Worm (Caenorhabditis elegans) whole organism, early embryonic: ENCODE data around the gene slc-36.3.

Experiments
- F13C5.2 ChIP-seq: sonication (generic microtip); optimal IDR thresholded peaks from 2 replicates; lab custom pipeline; 2017; ENCODE audit warnings: mild to moderate bottlenecking, missing genetic modification characterization, inconsistent platforms, missing compliant biosample characterization
- ama-1 ChIP-seq: fragments of 150-350 bp; optimal IDR thresholded peaks from 2 replicates; lab custom pipeline; 2014
- ets-7 ChIP-seq: sonication (generic microtip); optimal IDR thresholded peaks from 2 replicates; lab custom pipeline; 2016; ENCODE audit warnings: missing genotype, missing genetic modification characterization, missing compliant biosample characterization
- pes-1 ChIP-seq: fragments of 200-800 bp; sonication (Bioruptor generic); IDR thresholded peaks from 2 replicates; pipeline ENCODE4 v1.3.6; 2022; ENCODE audit warnings: missing genetic modification reagents, missing genetic modification characterization, missing compliant biosample characterization
- scrt-1 ChIP-seq: fragments of 200-800 bp; sonication (Bioruptor generic); IDR thresholded peaks from 2 replicates; pipeline ENCODE4 v1.3.6; 2022; ENCODE audit warnings: missing genetic modification characterization, missing compliant biosample characterization
- tbx-11 ChIP-seq: fragments of 200-800 bp; sonication (Bioruptor generic); IDR thresholded peaks from 2 replicates; pipeline ENCODE4 v1.3.6; 2022; ENCODE audit warnings: missing genetic modification characterization, missing compliant biosample characterization

DNA sequence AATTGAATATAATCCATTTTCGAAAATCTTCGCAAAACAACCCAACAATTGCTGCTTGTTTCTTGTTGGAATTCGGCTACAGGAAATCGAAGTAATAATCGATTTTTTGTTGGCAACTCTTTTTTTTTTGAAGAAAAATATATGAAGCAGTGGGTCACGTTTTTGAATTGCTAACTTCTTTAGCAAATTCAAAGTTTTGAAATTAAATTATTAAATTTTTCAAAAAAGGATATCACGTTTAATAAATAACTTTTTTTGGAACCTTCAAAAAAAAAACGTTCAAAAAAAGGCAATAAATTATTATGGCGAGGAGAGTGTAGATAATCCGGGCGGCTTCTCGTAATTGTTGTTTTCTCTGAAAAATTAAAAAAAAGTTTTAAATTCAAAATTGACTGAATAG is 7.8 kb downstream of the slc-36.3 start, which contains the start of gene Y38H6C.15:
- TF ChIP-seq ets-7 (tag; lab: Kevin White, UChicago), result no peak
- no peak for TF ChIP-seq F13C5.2 (tag; lab: Kevin White, UChicago)
- TF ChIP-seq ama-1 (lab: Kevin White, UChicago), result no peak
- no peak for TF ChIP-seq scrt-1 (GFP tag; lab: Robert Waterston, UW)
- TF ChIP-seq pes-1, result no peak
- TF ChIP-seq tbx-11 (GFP tag; lab: Robert Waterston, UW), result no peak
